Fruit fly (Drosophila melanogaster) whole organism, embryonic: ENCODE results near the gene Eig71Ec.

Experiments used
- Adf1 ChIP-seq: fragments of 200-800 bp; sonication (Bioruptor generic); IDR thresholded peaks from 2 replicates; pipeline ENCODE4 v1.3.6; 2022; ENCODE audit warnings: missing biosample characterization, missing genetic modification characterization
- Awh ChIP-seq: fragments of 200-800 bp; sonication (Bioruptor generic); IDR thresholded peaks from 2 replicates; pipeline ENCODE4, ENCODE4 v1.3.6; 2022; ENCODE audit warnings: missing biosample characterization, missing genetic modification characterization
- Blimp-1 ChIP-seq: fragments of 200-800 bp; sonication (Bioruptor generic); optimal IDR thresholded peaks from 3 replicates; lab custom pipeline; 2018; ENCODE audit warnings: missing biosample characterization, missing genetic modification characterization, mild to moderate bottlenecking, moderate library complexity, missing genetic modification reagents
- Bteb2 ChIP-seq: fragments of 200-800 bp; sonication (Bioruptor generic); optimal IDR thresholded peaks from 2 replicates; lab custom pipeline; 2016; ENCODE audit warnings: missing biosample characterization, missing genetic modification characterization
- CG12769 ChIP-seq: fragments of 200-800 bp; sonication (Bioruptor generic); optimal IDR thresholded peaks from 2 replicates; lab custom pipeline; 2019; ENCODE audit warnings: missing biosample characterization, mild to moderate bottlenecking, missing genetic modification characterization, moderate library complexity
- CG16815 ChIP-seq: fragments of 200-800 bp; sonication (Bioruptor generic); optimal IDR thresholded peaks from 3 replicates; lab custom pipeline; 2017; ENCODE audit warnings: missing biosample characterization, mild to moderate bottlenecking, missing genetic modification characterization
- CG17328 ChIP-seq: fragments of 200-800 bp; sonication (Bioruptor generic); IDR thresholded peaks from 2 replicates; pipeline ENCODE4 v1.3.6; 2022; ENCODE audit warnings: missing biosample characterization, missing genetic modification characterization
- CG18262 ChIP-seq: fragments of 200-800 bp; optimal IDR thresholded peaks from 3 replicates; lab custom pipeline; 2019; ENCODE audit warnings: missing biosample characterization, mild to moderate bottlenecking, missing genetic modification characterization, moderate library complexity
- CG2875 ChIP-seq: fragments of 200-800 bp; sonication (Bioruptor generic); optimal IDR thresholded peaks from 2 replicates; lab custom pipeline; 2017; ENCODE audit warnings: missing biosample characterization, mild to moderate bottlenecking, missing genetic modification characterization, missing genetic modification reagents
- CG33213 ChIP-seq: fragments of 200-800 bp; sonication (Bioruptor generic); optimal IDR thresholded peaks from 3 replicates; lab custom pipeline; 2016; ENCODE audit warnings: missing biosample characterization, missing genetic modification characterization
- CG6175 ChIP-seq: fragments of 200-800 bp; sonication (Bioruptor generic); IDR thresholded peaks from 3 replicates; pipeline ENCODE4 v1.3.6; 2022; ENCODE audit warnings: missing biosample characterization, missing genetic modification characterization
- CG6791 ChIP-seq: fragments of 200-800 bp; sonication (Bioruptor generic); IDR thresholded peaks from 3 replicates; pipeline ENCODE4 v1.3.6; 2022; ENCODE audit warnings: missing biosample characterization, missing genetic modification characterization; ENCODE audit not compliant: partially characterized antibody
- CG8388 ChIP-seq: fragments of 200-800 bp; sonication (Bioruptor generic); optimal IDR thresholded peaks from 2 replicates; lab custom pipeline; 2019; ENCODE audit warnings: missing biosample characterization, mild to moderate bottlenecking, missing genetic modification characterization, moderate library complexity
- CG9932 ChIP-seq: fragments of 200-800 bp; sonication (Bioruptor generic); IDR thresholded peaks from 2 replicates; pipeline ENCODE4 v1.3.6; 2022; ENCODE audit warnings: missing biosample characterization, missing genetic modification characterization
- Ets65A ChIP-seq: fragments of 200-800 bp; sonication (Bioruptor generic); peaks from one replicate; lab custom pipeline; 2016; ENCODE audit warnings: missing biosample characterization, missing genetic modification characterization
- HLHmδ ChIP-seq: fragments of 200-800 bp; sonication (Bioruptor generic); optimal IDR thresholded peaks from 2 replicates; lab custom pipeline; 2018; ENCODE audit warnings: missing biosample characterization, mild to moderate bottlenecking, missing genetic modification characterization, moderate library complexity
- Lim3 ChIP-seq: fragments of 200-800 bp; sonication (Bioruptor generic); IDR thresholded peaks from 2 replicates; pipeline ENCODE4 v1.3.6; 2022; ENCODE audit warnings: missing biosample characterization, missing genetic modification characterization
- Med ChIP-seq: fragments of 200-800 bp; sonication (Bioruptor generic); peaks from one replicate; lab custom pipeline; 2016; ENCODE audit warnings: missing biosample characterization, missing genetic modification characterization, mild to moderate bottlenecking, inconsistent platforms, moderate library complexity
- Mes4 ChIP-seq: fragments of 200-800 bp; sonication (Bioruptor generic); optimal IDR thresholded peaks from 2 replicates; lab custom pipeline; 2016; ENCODE audit warnings: missing biosample characterization, missing genetic modification characterization
- NfI ChIP-seq: fragments of 200-800 bp; sonication (Bioruptor generic); optimal IDR thresholded peaks from 3 replicates; lab custom pipeline; 2018; ENCODE audit warnings: missing biosample characterization, mild to moderate bottlenecking, missing genetic modification characterization, moderate library complexity
- Pdp1 ChIP-seq, 2 experiments: fragments of 200-800 bp; sonication (Bioruptor generic); optimal IDR thresholded peaks; 3 replicates each; lab custom pipeline; 2016; ENCODE audit warnings: missing biosample characterization in 2 of 2, missing genetic modification characterization in 2 of 2, mild to moderate bottlenecking in 1 of 2, moderate library complexity in 1 of 2
- Vsx1 ChIP-seq: fragments of 200-800 bp; sonication (Bioruptor generic); optimal IDR thresholded peaks from 2 replicates; lab custom pipeline; 2017; ENCODE audit warnings: missing biosample characterization, mild to moderate bottlenecking, missing genetic modification characterization, missing genetic modification reagents
- abd-A ChIP-seq: fragments of 200-800 bp; sonication (Bioruptor generic); optimal IDR thresholded peaks from 3 replicates; lab custom pipeline; 2019; ENCODE audit warnings: missing biosample characterization, mild to moderate bottlenecking, missing genetic modification characterization, moderate library complexity
- ac ChIP-seq: fragments of 200-800 bp; sonication (Bioruptor generic); optimal IDR thresholded peaks from 3 replicates; lab custom pipeline; 2017; ENCODE audit warnings: missing biosample characterization, mild to moderate bottlenecking, missing genetic modification characterization
- ara ChIP-seq: fragments of 200-800 bp; sonication (Bioruptor generic); IDR thresholded peaks from 2 replicates; pipeline ENCODE4 v1.3.6; 2022; ENCODE audit warnings: missing biosample characterization, missing genetic modification characterization
- az2 ChIP-seq: fragments of 200-800 bp; sonication (Bioruptor generic); optimal IDR thresholded peaks from 3 replicates; lab custom pipeline; 2016; ENCODE audit warnings: missing biosample characterization, missing genetic modification characterization
- br ChIP-seq: fragments of >200 bp; optimal IDR thresholded peaks from 2 replicates; lab custom pipeline; 2017
- chinmo ChIP-seq: fragments of 200-800 bp; sonication (Bioruptor generic); IDR thresholded peaks from 4 replicates; pipeline ENCODE4 v1.3.6; 2022; ENCODE audit warnings: missing biosample characterization, missing genetic modification characterization; ENCODE audit not compliant: partially characterized antibody
- ci ChIP-seq: fragments of 200-800 bp; sonication (Bioruptor generic); IDR thresholded peaks from 3 replicates; pipeline ENCODE4 v1.3.6; 2022; ENCODE audit warnings: missing biosample characterization, missing genetic modification characterization
- crol ChIP-seq: fragments of 200-800 bp; sonication (Bioruptor generic); IDR thresholded peaks from 2 replicates; pipeline ENCODE4 v1.3.6; 2022; ENCODE audit warnings: missing biosample characterization, missing genetic modification characterization
- dan ChIP-seq: fragments of 200-800 bp; sonication (Bioruptor generic); IDR thresholded peaks from 2 replicates; pipeline ENCODE4 v1.3.6; 2022; ENCODE audit warnings: missing biosample characterization, missing genetic modification characterization
- disco-r ChIP-seq: fragments of 200-800 bp; sonication (Bioruptor generic); optimal IDR thresholded peaks from 2 replicates; lab custom pipeline; 2016; ENCODE audit warnings: missing biosample characterization, missing genetic modification characterization
- emc ChIP-seq: fragments of 200-800 bp; sonication (Bioruptor generic); optimal IDR thresholded peaks from 2 replicates; lab custom pipeline; 2016; ENCODE audit warnings: missing biosample characterization, missing genetic modification characterization
- ftz-f1 ChIP-seq: fragments of 200-800 bp; sonication (Bioruptor generic); optimal IDR thresholded peaks from 2 replicates; lab custom pipeline; 2016; ENCODE audit warnings: missing biosample characterization, missing genetic modification characterization
- gsb ChIP-seq: fragments of 200-800 bp; sonication (Bioruptor generic); IDR thresholded peaks from 2 replicates; pipeline ENCODE4 v1.3.6; 2022; ENCODE audit warnings: missing biosample characterization, missing genetic modification characterization
- gsb-n ChIP-seq: fragments of 200-800 bp; sonication (Bioruptor generic); optimal IDR thresholded peaks from 3 replicates; lab custom pipeline; 2018; ENCODE audit warnings: missing biosample characterization, mild to moderate bottlenecking, missing genetic modification characterization
- gt ChIP-seq: fragments of 200-800 bp; sonication (Bioruptor generic); IDR thresholded peaks from 2 replicates; pipeline ENCODE4 v1.3.6; 2022; ENCODE audit warnings: missing biosample characterization, missing genetic modification characterization
- jing ChIP-seq: fragments of 200-800 bp; sonication (Bioruptor generic); optimal IDR thresholded peaks from 2 replicates; lab custom pipeline; 2018; ENCODE audit warnings: missing biosample characterization, mild to moderate bottlenecking, missing genetic modification characterization
- kay ChIP-seq: fragments of 200-800 bp; sonication (Bioruptor generic); optimal IDR thresholded peaks from 2 replicates; lab custom pipeline; 2016; ENCODE audit warnings: missing biosample characterization, missing genetic modification characterization
- oc ChIP-seq: fragments of 200-800 bp; sonication (Bioruptor generic); optimal IDR thresholded peaks from 2 replicates; lab custom pipeline; 2018; ENCODE audit warnings: missing biosample characterization, mild to moderate bottlenecking, missing genetic modification characterization, moderate library complexity
- otp ChIP-seq: fragments of 200-800 bp; sonication (Bioruptor generic); IDR thresholded peaks from 3 replicates; pipeline ENCODE4, ENCODE4 v1.3.6; 2022; ENCODE audit warnings: missing biosample characterization, missing genetic modification characterization
- pzg ChIP-seq: fragments of 200-800 bp; sonication (Bioruptor generic); optimal IDR thresholded peaks from 3 replicates; lab custom pipeline; 2018; ENCODE audit warnings: missing biosample characterization, mild to moderate bottlenecking, missing genetic modification characterization, moderate library complexity
- repo ChIP-seq: fragments of 200-800 bp; sonication (Bioruptor generic); optimal IDR thresholded peaks from 2 replicates; lab custom pipeline; 2016; ENCODE audit warnings: missing biosample characterization, missing genetic modification characterization
- sens ChIP-seq: fragments of 200-800 bp; sonication (Bioruptor generic); peaks from one replicate; lab custom pipeline; 2016; ENCODE audit warnings: missing biosample characterization, missing genetic modification characterization
- slbo ChIP-seq: fragments of 200-800 bp; sonication (Bioruptor generic); IDR thresholded peaks from 2 replicates; pipeline ENCODE4 v1.3.6; 2022; ENCODE audit warnings: missing biosample characterization, missing genetic modification characterization
- unpg ChIP-seq: fragments of 200-800 bp; sonication (Bioruptor generic); optimal IDR thresholded peaks from 3 replicates; lab custom pipeline; 2018; ENCODE audit warnings: missing biosample characterization, mild to moderate bottlenecking, missing genetic modification characterization, moderate library complexity
- vvl ChIP-seq: fragments of 200-800 bp; sonication (Bioruptor generic); IDR thresholded peaks from 2 replicates; pipeline ENCODE4 v1.3.6; 2022; ENCODE audit warnings: missing biosample characterization, missing genetic modification characterization

The Eig71Ec gene

DNA sequence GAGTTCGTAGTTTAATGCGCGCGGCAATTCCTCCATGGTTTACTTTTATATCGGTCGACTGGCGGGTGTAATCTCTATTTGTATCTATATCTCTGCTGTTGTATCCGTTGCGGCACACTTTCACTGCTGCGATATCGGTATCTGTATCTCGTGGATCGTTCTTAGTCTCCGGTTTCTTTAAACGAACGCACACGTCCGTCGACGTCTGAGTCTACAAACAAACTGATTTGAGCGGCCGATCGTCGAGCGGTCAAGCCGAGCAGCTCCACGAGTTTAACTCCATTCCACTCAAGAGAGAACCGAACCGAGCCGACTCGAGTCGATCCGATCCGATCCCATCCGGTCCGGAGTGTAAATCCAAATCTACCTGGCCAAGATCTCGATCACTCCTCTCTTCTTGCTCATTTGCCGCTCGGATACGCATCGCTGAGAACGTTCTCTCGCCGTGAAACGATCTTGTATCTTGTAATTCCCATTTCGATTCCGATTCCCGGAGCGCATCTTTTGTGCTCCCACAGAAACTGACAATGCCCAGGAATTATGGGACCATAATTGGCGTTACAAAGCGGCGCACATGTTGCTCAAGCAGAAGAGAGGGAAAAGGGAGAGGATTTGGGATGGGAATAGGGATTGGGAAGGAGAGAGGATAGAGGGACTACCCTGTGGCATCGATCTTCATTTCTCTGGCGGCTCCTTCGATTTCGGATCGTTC is 47.7 kb upstream of the Eig71Ec start, which contains the start of gene comm2 (continued):
- TF ChIP-seq CG17328 (0 out of 2 replicates have a peak, but pooled peaks have one; percentile 30), Mes4 (GFP tag; lab: Kevin White, UChicago) (no peak), gsb (GFP tag; lab: Robert Waterston, UW) (no peak), ara (GFP tag; lab: Robert Waterston, UW) (no peak), CG8388 (GFP tag; lab: Kevin White, UChicago) (no peak)

DNA sequence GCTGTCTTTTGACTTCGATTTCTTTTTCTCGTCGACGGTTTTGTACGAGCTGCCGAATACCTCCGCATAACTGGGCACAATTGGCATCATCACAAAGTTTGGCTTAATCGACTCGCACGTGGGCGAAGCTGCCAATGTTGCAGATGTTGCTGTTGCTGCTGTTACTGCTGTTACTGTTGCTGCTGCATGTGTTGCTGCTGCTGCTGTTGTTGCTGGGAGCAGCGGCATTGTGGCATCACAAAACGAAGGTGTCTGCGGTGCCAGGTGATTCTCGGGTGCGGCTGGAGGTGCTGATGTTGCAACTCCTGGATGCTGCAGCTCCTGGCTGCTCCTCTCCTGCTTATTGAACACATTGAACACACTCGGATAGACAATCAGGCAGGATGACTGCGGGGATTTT is 45.9 kb upstream of the Eig71Ec start:
- 0 out of 2 replicates have a peak, but pooled peaks have one; percentile 13 for TF ChIP-seq slbo (GFP tag; lab: Robert Waterston, UW)
- TF ChIP-seq chinmo (GFP tag; lab: Robert Waterston, UW), result 0 out of 4 replicates have a peak, but pooled peaks have one; percentile 9
- peak; percentile 66 for TF ChIP-seq Ets65A (GFP tag; lab: Kevin White, UChicago)
- TF ChIP-seq disco-r (GFP tag; lab: Kevin White, UChicago), result no peak
- peak; percentile 26 for TF ChIP-seq Med

DNA sequence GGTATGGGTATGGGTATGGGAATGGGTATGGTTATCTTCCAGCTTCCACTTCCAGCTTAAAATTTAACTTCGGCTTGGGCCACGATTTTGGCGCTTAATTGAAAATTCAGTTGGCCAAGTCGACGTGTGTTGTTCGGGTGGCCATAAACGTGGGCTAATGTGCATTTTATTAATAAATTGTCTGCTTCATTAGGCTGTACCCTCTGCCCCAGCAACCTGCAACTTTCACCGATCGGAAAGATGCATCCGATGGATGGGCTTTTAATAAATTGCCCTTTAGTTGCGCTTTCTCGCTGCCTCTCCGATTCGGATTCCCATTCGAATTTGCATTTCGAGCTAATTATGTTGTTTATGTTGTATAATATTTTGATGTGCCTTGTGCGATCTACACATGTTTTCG is 43.1 kb upstream of the Eig71Ec start:
- TF ChIP-seq ac (GFP tag; lab: Kevin White, UChicago) (no peak), Adf1 (GFP tag; lab: Robert Waterston, UW) (no peak), CG6791 (GFP tag; lab: Robert Waterston, UW) (no peak), Bteb2 (GFP tag; lab: Kevin White, UChicago) (no peak), crol (GFP tag; lab: Robert Waterston, UW) (no peak), HLHmδ (GFP tag; lab: Kevin White, UChicago) (no peak), jing (no peak), CG9932 (GFP tag; lab: Robert Waterston, UW) (no peak), repo (no peak), otp (GFP tag; lab: Robert Waterston, UW) (0 out of 3 replicates have a peak, but pooled peaks have one; percentile 42), ftz-f1 (GFP tag; lab: Kevin White, UChicago) (no peak), gt (GFP tag; lab: Robert Waterston, UW) (no peak), CG18262 (tag; lab: Kevin White, UChicago) (no peak), dan (no peak), br (no peak), oc (tag; lab: Kevin White, UChicago) (peak; percentile 80), CG16815 (GFP tag; lab: Kevin White, UChicago) (no peak), emc (no peak), az2 (no peak), NfI (GFP tag; lab: Kevin White, UChicago) (no peak), CG12769 (peak; percentile 71), kay (no peak), Awh (GFP tag; lab: Robert Waterston, UW) (peak; percentile 95), Lim3 (GFP tag; lab: Robert Waterston, UW) (no peak), pzg (GFP tag; lab: Kevin White, UChicago) (no peak), ci (0 out of 3 replicates have a peak, but pooled peaks have one; percentile 12), Vsx1 (GFP tag; lab: Kevin White, UChicago) (peak; percentile 51), Pdp1 (GFP tag; optimal IDR thresholded peaks at IDR 0.05; lab: Kevin White, UChicago) (peak in 1 of 2 experiments; percentile 42), sens (peak; percentile 37), unpg (GFP tag; lab: Kevin White, UChicago) (no peak), vvl (GFP tag; lab: Robert Waterston, UW) (peak; percentile 54; the same call in 1 of the 2 replicates), abd-A (tag; lab: Kevin White, UChicago) (peak; percentile 85), CG33213 (no peak), CG6175 (no peak), Blimp-1 (GFP tag; lab: Kevin White, UChicago) (peak; percentile 46), CG2875 (GFP tag; lab: Kevin White, UChicago) (no peak), gsb-n (tag; lab: Kevin White, UChicago) (peak; percentile 55)
